Fruit fly (Drosophila melanogaster) whole organism, pupa: ENCODE data around the gene CG5641.

ENCODE experiments used
- CG15710 ChIP-seq: fragments of 200-800 bp; sonication (Bioruptor generic); optimal IDR thresholded peaks from 2 replicates; lab custom pipeline; 2018; ENCODE audit warnings: missing biosample characterization, mild to moderate bottlenecking, missing genetic modification characterization, moderate library complexity
- CG8159 ChIP-seq: fragments of 200-800 bp; sonication (Bioruptor generic); optimal IDR thresholded peaks from 3 replicates; lab custom pipeline; 2018; ENCODE audit warnings: missing biosample characterization, mild to moderate bottlenecking, missing genetic modification characterization, moderate library complexity
- CG8301 ChIP-seq: fragments of 200-800 bp; sonication (Bioruptor generic); optimal IDR thresholded peaks from 2 replicates; lab custom pipeline; 2018; ENCODE audit warnings: missing biosample characterization, mild to moderate bottlenecking, missing genetic modification characterization
- CG9948 ChIP-seq: fragments of 200-800 bp; sonication (Bioruptor generic); optimal IDR thresholded peaks from 2 replicates; lab custom pipeline; 2018; ENCODE audit warnings: missing biosample characterization, mild to moderate bottlenecking, missing genetic modification characterization, moderate library complexity
- D1 ChIP-seq: fragments of 200-800 bp; sonication (Bioruptor generic); optimal IDR thresholded peaks from 2 replicates; lab custom pipeline; 2018; ENCODE audit warnings: missing biosample characterization, mild to moderate bottlenecking, missing genetic modification characterization, moderate library complexity
- Pif1A ChIP-seq: fragments of 200-800 bp; sonication (Bioruptor generic); optimal IDR thresholded peaks from 3 replicates; lab custom pipeline; 2016; ENCODE audit warnings: missing biosample characterization, missing genetic modification characterization
- Pif1B ChIP-seq: fragments of 200-800 bp; sonication (Bioruptor generic); optimal IDR thresholded peaks from 3 replicates; lab custom pipeline; 2016; ENCODE audit warnings: missing biosample characterization, missing genetic modification characterization
- Snoo ChIP-seq: fragments of 200-800 bp; sonication (Bioruptor generic); optimal IDR thresholded peaks from 3 replicates; lab custom pipeline; 2017; ENCODE audit warnings: missing biosample characterization, mild to moderate bottlenecking, missing genetic modification characterization, inconsistent platforms
- fd96Ca ChIP-seq: fragments of 200-800 bp; sonication (Bioruptor generic); IDR thresholded peaks from 3 replicates; pipeline ENCODE4 v1.3.6; 2022; ENCODE audit warnings: missing biosample characterization, missing genetic modification characterization
- rn ChIP-seq: fragments of 200-800 bp; sonication (Bioruptor generic); IDR thresholded peaks from 2 replicates; pipeline ENCODE4 v1.3.6; 2022; ENCODE audit warnings: missing biosample characterization, missing genetic modification characterization

- TF ChIP-seq rn (GFP tag; lab: Robert Waterston, UW) (no peak), CG8301 (tag; lab: Kevin White, UChicago) (no peak), Snoo (tag; lab: Kevin White, UChicago) (no peak), Pif1A (no peak), CG9948 (tag; lab: Kevin White, UChicago) (no peak), CG8159 (no peak), fd96Ca (GFP tag; lab: Robert Waterston, UW) (no peak), D1 (no peak), CG15710 (tag; lab: Kevin White, UChicago) (no peak), Pif1B (no peak)
Measured at dm6 chr3R:12382563-12382962, 46.5 kb downstream of the CG5641 start, which contains the start of gene CG10035.
